Worm (Caenorhabditis elegans): ENCODE results near the gene cnx-1.

DNA sequence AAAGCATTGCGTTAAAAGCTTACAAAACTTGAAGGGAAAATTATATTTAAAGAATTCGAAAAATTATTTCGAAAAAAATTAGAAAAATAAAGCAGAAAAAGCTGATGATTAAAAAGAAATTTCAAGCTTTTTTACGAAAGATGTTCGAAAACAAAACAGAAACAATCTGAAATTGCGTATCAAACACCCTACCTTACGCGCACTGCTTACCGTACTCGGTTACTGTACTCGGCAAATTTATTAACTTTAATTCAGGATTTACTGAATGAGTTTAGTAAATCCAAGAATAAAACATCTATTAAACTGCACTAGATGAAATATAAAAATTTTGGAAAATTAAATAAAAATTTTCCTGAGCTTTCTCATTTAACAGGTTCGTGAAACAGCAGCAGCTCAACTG is 45.5 kb upstream of the cnx-1 start:
- TF ChIP-seq snpc-4 (tag; optimal IDR thresholded peaks at IDR 0.05): no peak
- TF ChIP-seq elt-3 (tag; optimal IDR thresholded peaks at IDR 0.05): no peak
- TF ChIP-seq nhr-237 (tag; optimal IDR thresholded peaks at IDR 0.05): no peak
- TF ChIP-seq lsy-2 (tag; optimal IDR thresholded peaks at IDR 0.05): peak; percentile 69
- no peak for TF ChIP-seq mab-5 (tag; optimal IDR thresholded peaks at IDR 0.05)
- TF ChIP-seq unc-62 (GFP tag; optimal IDR thresholded peaks at IDR 0.05): no peak
- TF ChIP-seq ham-2 (GFP tag; optimal IDR thresholded peaks at IDR 0.05): no peak
- no peak for TF ChIP-seq sem-2 (GFP tag; optimal IDR thresholded peaks at IDR 0.05)
- no peak for TF ChIP-seq pha-4 (tag; optimal IDR thresholded peaks at IDR 0.05)
- TF ChIP-seq nhr-76 (tag; optimal IDR thresholded peaks at IDR 0.05): no peak
- TF ChIP-seq nhr-12 (tag; optimal IDR thresholded peaks at IDR 0.05): no peak
